Fruit fly (Drosophila melanogaster) whole organism, embryonic: ENCODE measurements around the gene CG1246.

Experiments
- Abd-B ChIP-seq: fragments of 200-800 bp; sonication (Bioruptor generic); optimal IDR thresholded peaks from 2 replicates; lab custom pipeline; 2018; ENCODE audit warnings: missing biosample characterization, mild to moderate bottlenecking, missing genetic modification characterization, moderate library complexity
- CG10274 ChIP-seq: fragments of 200-800 bp; sonication (Bioruptor generic); optimal IDR thresholded peaks from 3 replicates; lab custom pipeline; 2017; ENCODE audit warnings: missing biosample characterization, mild to moderate bottlenecking, missing genetic modification characterization
- CG10366 ChIP-seq: fragments of 200-800 bp; sonication (Bioruptor generic); IDR thresholded peaks from 2 replicates; pipeline ENCODE4 v1.3.6; 2022; ENCODE audit warnings: missing biosample characterization, missing genetic modification characterization
- CG11247 ChIP-seq: fragments of 200-800 bp; sonication (Bioruptor generic); IDR thresholded peaks from 2 replicates; pipeline ENCODE4 v1.3.6; 2022; ENCODE audit warnings: missing biosample characterization, missing genetic modification characterization
- CG11456 ChIP-seq: fragments of 200-800 bp; sonication (Bioruptor generic); IDR thresholded peaks from 3 replicates; pipeline ENCODE4 v1.3.6; 2022; ENCODE audit warnings: missing biosample characterization, missing genetic modification characterization
- CG12071 ChIP-seq: fragments of 200-800 bp; sonication (Bioruptor generic); optimal IDR thresholded peaks from 3 replicates; lab custom pipeline; 2018; ENCODE audit warnings: missing biosample characterization, mild to moderate bottlenecking, missing genetic modification characterization
- CG12391 ChIP-seq: fragments of 200-800 bp; sonication (Bioruptor generic); optimal IDR thresholded peaks from 3 replicates; lab custom pipeline; 2018; ENCODE audit warnings: missing biosample characterization, mild to moderate bottlenecking, missing genetic modification characterization, moderate library complexity
- CG13123 ChIP-seq: fragments of 200-800 bp; sonication (Bioruptor generic); optimal IDR thresholded peaks from 2 replicates; lab custom pipeline; 2016; ENCODE audit warnings: missing biosample characterization, missing genetic modification characterization
- CG14050 ChIP-seq: fragments of 200-800 bp; sonication (Bioruptor generic); IDR thresholded peaks from 3 replicates; pipeline ENCODE4 v1.3.6; 2022; ENCODE audit warnings: missing biosample characterization, missing genetic modification characterization
- CG15479 ChIP-seq: fragments of 200-800 bp; sonication (Bioruptor generic); optimal IDR thresholded peaks from 3 replicates; lab custom pipeline; 2019; ENCODE audit warnings: missing biosample characterization, mild to moderate bottlenecking, missing genetic modification characterization, moderate library complexity
- CG15601 ChIP-seq: fragments of 200-800 bp; sonication (Bioruptor generic); optimal IDR thresholded peaks from 3 replicates; lab custom pipeline; 2019; ENCODE audit warnings: missing biosample characterization, mild to moderate bottlenecking, missing genetic modification characterization, moderate library complexity
- CG1602 ChIP-seq: fragments of 200-800 bp; sonication (Bioruptor generic); optimal IDR thresholded peaks from 3 replicates; lab custom pipeline; 2016; ENCODE audit warnings: missing biosample characterization, missing genetic modification characterization
- CG1603 ChIP-seq: fragments of 200-800 bp; sonication (Bioruptor generic); optimal IDR thresholded peaks from 2 replicates; lab custom pipeline; 2019; ENCODE audit warnings: missing biosample characterization, mild to moderate bottlenecking, missing genetic modification characterization, moderate library complexity
- CG16863 ChIP-seq: fragments of 200-800 bp; sonication (Bioruptor generic); optimal IDR thresholded peaks from 3 replicates; lab custom pipeline; 2016; ENCODE audit warnings: missing biosample characterization, missing genetic modification characterization
- CG2116 ChIP-seq: fragments of 200-800 bp; sonication (Bioruptor generic); optimal IDR thresholded peaks from 3 replicates; lab custom pipeline; 2018; ENCODE audit warnings: missing biosample characterization, mild to moderate bottlenecking, missing genetic modification characterization
- CG2712 ChIP-seq: fragments of 200-800 bp; optimal IDR thresholded peaks from 3 replicates; lab custom pipeline; 2019; ENCODE audit warnings: missing biosample characterization, mild to moderate bottlenecking, missing genetic modification characterization, moderate library complexity
- CG5180 ChIP-seq: fragments of 200-800 bp; sonication (Bioruptor generic); optimal IDR thresholded peaks from 3 replicates; lab custom pipeline; 2017; ENCODE audit warnings: missing biosample characterization, missing genetic modification characterization, mild to moderate bottlenecking, moderate library complexity, missing genetic modification reagents
- CG7271 ChIP-seq: fragments of 200-800 bp; sonication (Bioruptor generic); optimal IDR thresholded peaks from 2 replicates; lab custom pipeline; 2018; ENCODE audit warnings: missing biosample characterization, mild to moderate bottlenecking, missing genetic modification characterization, moderate library complexity
- CG8089 ChIP-seq: fragments of 200-800 bp; sonication (Bioruptor generic); optimal IDR thresholded peaks from 3 replicates; lab custom pipeline; 2016; ENCODE audit warnings: missing biosample characterization, missing genetic modification characterization
- CG8765 ChIP-seq: fragments of 200-800 bp; sonication (Bioruptor generic); IDR thresholded peaks from 2 replicates; pipeline ENCODE4 v1.3.6; 2022; ENCODE audit warnings: missing biosample characterization, missing genetic modification characterization
- CG9437 ChIP-seq: fragments of 200-800 bp; sonication (Bioruptor generic); optimal IDR thresholded peaks from 2 replicates; lab custom pipeline; 2018; ENCODE audit warnings: missing biosample characterization, mild to moderate bottlenecking, missing genetic modification characterization
- CG9727 ChIP-seq: fragments of 200-800 bp; sonication (Bioruptor generic); optimal IDR thresholded peaks from 3 replicates; lab custom pipeline; 2017; ENCODE audit warnings: missing biosample characterization, mild to moderate bottlenecking, missing genetic modification characterization
- CHES-1-like ChIP-seq: fragments of 200-800 bp; sonication (Bioruptor generic); optimal IDR thresholded peaks from 2 replicates; lab custom pipeline; 2016; ENCODE audit warnings: missing biosample characterization, missing genetic modification characterization
- CkIIα-i1 ChIP-seq: fragments of 200-800 bp; sonication (Bioruptor generic); IDR thresholded peaks from 2 replicates; pipeline ENCODE4 v1.3.6; 2022; ENCODE audit warnings: missing biosample characterization, missing genetic modification characterization
- CoRest ChIP-seq: fragments of 200-800 bp; sonication (Bioruptor generic); optimal IDR thresholded peaks from 3 replicates; lab custom pipeline; 2018; ENCODE audit warnings: missing biosample characterization, mild to moderate bottlenecking, missing genetic modification characterization, moderate library complexity
- E2f1 ChIP-seq: fragments of 200-800 bp; sonication (Bioruptor generic); IDR thresholded peaks from 2 replicates; pipeline ENCODE4 v1.3.6; 2022; ENCODE audit warnings: missing biosample characterization, missing genetic modification characterization
- HHEX ChIP-seq: fragments of 200-800 bp; sonication (Bioruptor generic); optimal IDR thresholded peaks from 3 replicates; lab custom pipeline; 2017; ENCODE audit warnings: missing biosample characterization, mild to moderate bottlenecking, missing genetic modification characterization, missing genetic modification reagents
- Hmr ChIP-seq: fragments of 200-800 bp; sonication (Bioruptor generic); optimal IDR thresholded peaks from 3 replicates; lab custom pipeline; 2017; ENCODE audit warnings: mild to moderate bottlenecking, missing biosample characterization, missing genetic modification reagents, missing genetic modification characterization
- ash1 ChIP-seq: fragments of 200-800 bp; sonication (Bioruptor generic); optimal IDR thresholded peaks from 2 replicates; lab custom pipeline; 2018; ENCODE audit warnings: missing biosample characterization, mild to moderate bottlenecking, missing genetic modification characterization
- ato ChIP-seq: fragments of 200-800 bp; sonication (Bioruptor generic); IDR thresholded peaks from 2 replicates; pipeline ENCODE4 v1.3.6; 2022; ENCODE audit warnings: missing biosample characterization, missing genetic modification characterization; ENCODE audit not compliant: partially characterized antibody
- az2 ChIP-seq: fragments of 200-800 bp; sonication (Bioruptor generic); optimal IDR thresholded peaks from 3 replicates; lab custom pipeline; 2016; ENCODE audit warnings: missing biosample characterization, missing genetic modification characterization
- bcd ChIP-seq: fragments of 200-800 bp; sonication (Bioruptor generic); optimal IDR thresholded peaks from 2 replicates; lab custom pipeline; 2017; ENCODE audit warnings: missing biosample characterization, mild to moderate bottlenecking, missing genetic modification characterization
- croc ChIP-seq: fragments of 200-800 bp; sonication (Bioruptor generic); conservative IDR thresholded peaks from 3 replicates; pipeline ENCODE4 v1.3.6; 2022; ENCODE audit warnings: missing biosample characterization, missing genetic modification characterization
- crp ChIP-seq, 2 experiments: fragments of 200-800 bp; sonication (Bioruptor generic); optimal IDR thresholded peaks; 2 replicates in 1 of 2; 3 replicates in 1 of 2; lab custom pipeline; 2017; ENCODE audit warnings: missing biosample characterization in 2 of 2, missing genetic modification characterization in 2 of 2, mild to moderate bottlenecking in 1 of 2, moderate library complexity in 1 of 2
- cwo ChIP-seq: fragments of 200-800 bp; sonication (Bioruptor generic); optimal IDR thresholded peaks from 3 replicates; lab custom pipeline; 2017; ENCODE audit warnings: missing biosample characterization, missing genetic modification characterization, mild to moderate bottlenecking, moderate library complexity, missing genetic modification reagents
- da ChIP-seq: fragments of 200-800 bp; sonication (Bioruptor generic); optimal IDR thresholded peaks from 2 replicates; lab custom pipeline; 2016; ENCODE audit warnings: missing biosample characterization, missing genetic modification characterization
- gcm2 ChIP-seq: fragments of 200-800 bp; sonication (Bioruptor generic); optimal IDR thresholded peaks from 2 replicates; lab custom pipeline; 2016; ENCODE audit warnings: missing biosample characterization, missing genetic modification characterization
- her ChIP-seq: fragments of 200-800 bp; sonication (Bioruptor generic); optimal IDR thresholded peaks from 2 replicates; lab custom pipeline; 2016; ENCODE audit warnings: missing biosample characterization, missing genetic modification characterization
- oc ChIP-seq: fragments of 200-800 bp; sonication (Bioruptor generic); optimal IDR thresholded peaks from 2 replicates; lab custom pipeline; 2018; ENCODE audit warnings: missing biosample characterization, mild to moderate bottlenecking, missing genetic modification characterization, moderate library complexity
- phol ChIP-seq: fragments of 200-800 bp; sonication (Bioruptor generic); optimal IDR thresholded peaks from 3 replicates; lab custom pipeline; 2018; ENCODE audit warnings: missing biosample characterization, mild to moderate bottlenecking, missing genetic modification characterization, moderate library complexity
- pnt ChIP-seq: fragments of 200-800 bp; sonication (Bioruptor generic); optimal IDR thresholded peaks from 3 replicates; lab custom pipeline; 2016; ENCODE audit warnings: missing biosample characterization, missing genetic modification characterization
- pros ChIP-seq: fragments of 200-800 bp; sonication (Bioruptor generic); optimal IDR thresholded peaks from 3 replicates; lab custom pipeline; 2019; ENCODE audit warnings: missing biosample characterization, mild to moderate bottlenecking, missing genetic modification characterization, moderate library complexity
- pum ChIP-seq: fragments of 200-800 bp; sonication (Bioruptor generic); optimal IDR thresholded peaks from 2 replicates; lab custom pipeline; 2016; ENCODE audit warnings: missing biosample characterization, missing genetic modification characterization
- repo ChIP-seq: fragments of 200-800 bp; sonication (Bioruptor generic); optimal IDR thresholded peaks from 2 replicates; lab custom pipeline; 2016; ENCODE audit warnings: missing biosample characterization, missing genetic modification characterization
- ro ChIP-seq: fragments of 200-800 bp; sonication (Bioruptor generic); IDR thresholded peaks from 2 replicates; pipeline ENCODE4 v1.3.6; 2022; ENCODE audit warnings: missing biosample characterization, missing genetic modification characterization
- sens ChIP-seq: fragments of 200-800 bp; sonication (Bioruptor generic); peaks from one replicate; lab custom pipeline; 2016; ENCODE audit warnings: missing biosample characterization, missing genetic modification characterization
- sisA ChIP-seq: fragments of 200-800 bp; sonication (Bioruptor generic); IDR thresholded peaks from 2 replicates; pipeline ENCODE4 v1.3.6; 2022; ENCODE audit warnings: missing biosample characterization, missing genetic modification characterization
- slp2 ChIP-seq: fragments of 200-800 bp; sonication (Bioruptor generic); optimal IDR thresholded peaks from 2 replicates; lab custom pipeline; 2016; ENCODE audit warnings: missing biosample characterization, missing genetic modification characterization
- sna ChIP-seq: fragments of 200-800 bp; sonication (Bioruptor generic); IDR thresholded peaks from 2 replicates; pipeline ENCODE4 v1.3.6; 2022; ENCODE audit warnings: missing biosample characterization, missing genetic modification characterization; ENCODE audit not compliant: partially characterized antibody
- sr ChIP-seq: fragments of 200-800 bp; sonication (Bioruptor generic); IDR thresholded peaks from 3 replicates; pipeline ENCODE4 v1.3.6; 2022; ENCODE audit warnings: missing biosample characterization, missing genetic modification characterization
- wek ChIP-seq: fragments of 200-800 bp; sonication (Bioruptor generic); optimal IDR thresholded peaks from 3 replicates; lab custom pipeline; 2018; ENCODE audit warnings: missing biosample characterization, mild to moderate bottlenecking, missing genetic modification characterization, moderate library complexity

The CG1246 gene

dm6 chr3L:2599214-2599730, 48.6 kb upstream of the CG1246 start, which contains the start of the genes CG16985 and CG12182 (continued):
- peak; percentile 1 to 86 for TF ChIP-seq crp (GFP tag; optimal IDR thresholded peaks at IDR 0.05; lab: Kevin White, UChicago)
- TF ChIP-seq wek (GFP tag; lab: Kevin White, UChicago) = no peak
- no peak for TF ChIP-seq ash1 (GFP tag; lab: Kevin White, UChicago)
- TF ChIP-seq da (GFP tag; lab: Kevin White, UChicago) = no peak
- TF ChIP-seq CG5180 (GFP tag; lab: Kevin White, UChicago) = no peak
- no peak for TF ChIP-seq CG15601 (tag; lab: Kevin White, UChicago)
- no peak for TF ChIP-seq pnt (GFP tag; lab: Kevin White, UChicago)
- no peak for TF ChIP-seq CG7271 (tag; lab: Kevin White, UChicago)
- no peak for TF ChIP-seq cwo (GFP tag; lab: Kevin White, UChicago)
- no peak for TF ChIP-seq CG15479
- no peak for TF ChIP-seq CG9727 (GFP tag; lab: Kevin White, UChicago)
- no peak for TF ChIP-seq Abd-B (GFP tag; lab: Kevin White, UChicago)
- TF ChIP-seq sr (GFP tag; lab: Robert Waterston, UW) = no peak
- TF ChIP-seq CG16863 (GFP tag; lab: Kevin White, UChicago) = no peak
- TF ChIP-seq CG13123 (GFP tag; lab: Kevin White, UChicago) = no peak
- TF ChIP-seq CG10274 = no peak
- TF ChIP-seq CG14050 (GFP tag; lab: Robert Waterston, UW) = no peak
- TF ChIP-seq CkIIα-i1 (GFP tag; lab: Robert Waterston, UW) = no peak
- TF ChIP-seq her (GFP tag; lab: Kevin White, UChicago) = no peak
- no peak for TF ChIP-seq az2 (GFP tag; lab: Kevin White, UChicago)
- no peak for TF ChIP-seq sisA
- no peak for TF ChIP-seq Hmr
- TF ChIP-seq croc (GFP tag; lab: Robert Waterston, UW) = no peak
- TF ChIP-seq CG10366 (GFP tag; lab: Robert Waterston, UW) = no peak
- TF ChIP-seq CG8089 (GFP tag; lab: Kevin White, UChicago) = no peak
- TF ChIP-seq CG12071 (GFP tag; lab: Kevin White, UChicago) = no peak
- no peak for TF ChIP-seq pros (GFP tag; lab: Kevin White, UChicago)
- TF ChIP-seq CG9437 = no peak
- TF ChIP-seq ato (GFP tag; lab: Robert Waterston, UW) = peak; percentile 69
- TF ChIP-seq repo (GFP tag; lab: Kevin White, UChicago) = no peak
- TF ChIP-seq pum = no peak
- peak; percentile 25 for TF ChIP-seq sens (GFP tag; lab: Kevin White, UChicago)
- peak; percentile 5 for TF ChIP-seq CG12391 (tag; lab: Kevin White, UChicago)
- TF ChIP-seq phol (tag; lab: Kevin White, UChicago) = peak; percentile 68
- no peak for TF ChIP-seq CG1603 (tag; lab: Kevin White, UChicago)
- no peak for TF ChIP-seq gcm2
- TF ChIP-seq CoRest (tag; lab: Kevin White, UChicago) = no peak
- TF ChIP-seq CG8765 (GFP tag; lab: Robert Waterston, UW) = no peak
- TF ChIP-seq slp2 (GFP tag; lab: Kevin White, UChicago) = no peak
- no peak for TF ChIP-seq oc (tag; lab: Kevin White, UChicago)
- TF ChIP-seq E2f1 (GFP tag; lab: Robert Waterston, UW) = no peak
- no peak for TF ChIP-seq CG11456 (GFP tag; lab: Robert Waterston, UW)
- no peak for TF ChIP-seq CG2712
- TF ChIP-seq sna (GFP tag; lab: Robert Waterston, UW) = 0 out of 2 replicates have a peak, but pooled peaks have one; percentile 47
- TF ChIP-seq CG2116 (GFP tag; lab: Kevin White, UChicago) = peak; percentile 62
- TF ChIP-seq CG11247 = no peak
- TF ChIP-seq bcd (GFP tag; lab: Kevin White, UChicago) = no peak
- no peak for TF ChIP-seq HHEX
- no peak for TF ChIP-seq CG1602 (GFP tag; lab: Kevin White, UChicago)
- TF ChIP-seq ro (GFP tag; lab: Robert Waterston, UW) = no peak
- TF ChIP-seq CHES-1-like (GFP tag; lab: Kevin White, UChicago) = peak; percentile 46
